Fruit fly (Drosophila melanogaster) whole organism, adult: ENCODE measurements around the gene Calr.

Experiments
- bab1 ChIP-seq: fragments of 200-800 bp; sonication (Bioruptor generic); optimal IDR thresholded peaks from 3 replicates; lab custom pipeline; 2019; ENCODE audit warnings: missing biosample characterization, mild to moderate bottlenecking, missing genetic modification characterization, moderate library complexity
- toe ChIP-seq: fragments of 200-800 bp; sonication (Bioruptor generic); optimal IDR thresholded peaks from 2 replicates; lab custom pipeline; 2016; ENCODE audit warnings: missing biosample characterization, missing genetic modification characterization

DNA sequence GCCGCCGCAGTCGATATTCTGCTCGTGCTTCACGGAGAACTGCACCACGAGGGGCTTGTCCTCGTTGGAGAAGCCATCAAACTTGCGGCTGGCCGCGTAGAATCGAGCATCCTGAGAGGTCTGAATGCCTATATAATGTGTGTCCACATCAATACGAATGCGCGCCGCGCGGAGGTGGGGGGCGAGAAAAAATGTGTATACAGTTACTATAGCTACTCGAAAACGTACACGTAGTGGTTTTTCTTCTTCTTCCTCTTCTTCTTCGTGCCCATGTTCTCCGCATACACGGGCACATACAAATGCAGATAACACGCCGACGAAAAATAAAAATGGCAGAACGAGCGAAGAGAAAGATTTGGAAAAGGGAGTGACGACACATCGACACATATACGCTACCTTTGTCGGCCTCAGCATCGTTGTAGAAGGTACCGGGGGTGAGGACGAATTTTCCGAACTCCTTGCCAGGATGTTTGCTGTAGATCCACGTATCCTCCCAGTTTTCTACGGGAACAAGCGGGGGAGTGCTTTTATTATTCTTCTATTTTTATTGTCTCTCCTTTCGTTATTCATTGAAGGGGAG, 508 bp downstream of the Calr start:
- TF ChIP-seq bab1 (GFP tag; lab: Kevin White, UChicago) (no peak), toe (GFP tag; lab: Kevin White, UChicago) (no peak)
